Worm (Caenorhabditis elegans) whole organism, L3 larva: ENCODE measurements around the gene T04F3.1.

Source experiments
- R02D3.7 ChIP-seq: fragments of 150-350 bp; optimal IDR thresholded peaks from 2 replicates; lab custom pipeline; 2014; ENCODE audit warnings: missing biosample characterization, missing genetic modification characterization
- ZK546.5 ChIP-seq: sonication (generic microtip); optimal IDR thresholded peaks from 2 replicates; lab custom pipeline; 2017; ENCODE audit warnings: missing biosample characterization, missing genetic modification characterization
- aly-2 ChIP-seq: fragments of 150-350 bp; optimal IDR thresholded peaks from 2 replicates; lab custom pipeline; 2014; ENCODE audit warnings: missing biosample characterization, missing genetic modification characterization
- ama-1 ChIP-seq: fragments of 150-350 bp; optimal IDR thresholded peaks from 2 replicates; lab custom pipeline; 2018
- ceh-16 ChIP-seq: sonication (generic microtip); optimal IDR thresholded peaks from 2 replicates; lab custom pipeline; 2017; ENCODE audit warnings: missing biosample characterization, missing genetic modification characterization
- ceh-28 ChIP-seq: fragments of 150-350 bp; optimal IDR thresholded peaks from 2 replicates; lab custom pipeline; 2014; ENCODE audit warnings: missing biosample characterization, missing genetic modification reagents, missing genetic modification characterization
- ceh-82 ChIP-seq: fragments of 150-350 bp; optimal IDR thresholded peaks from 2 replicates; lab custom pipeline; 2014; ENCODE audit warnings: missing biosample characterization, missing genetic modification characterization
- daf-12 ChIP-seq: fragments of 150-350 bp; optimal IDR thresholded peaks from 2 replicates; lab custom pipeline; 2014; ENCODE audit warnings: missing biosample characterization, missing genetic modification reagents, missing genetic modification characterization
- egl-27 ChIP-seq: sonication (generic microtip); optimal IDR thresholded peaks from 4 replicates; lab custom pipeline; 2017; ENCODE audit warnings: missing biosample characterization, missing genetic modification reagents, missing genetic modification characterization
- egl-5 ChIP-seq: fragments of 150-350 bp; optimal IDR thresholded peaks from 2 replicates; lab custom pipeline; 2017; ENCODE audit warnings: missing biosample characterization, missing genetic modification reagents, missing genetic modification characterization, inconsistent platforms
- elt-1 ChIP-seq: fragments of 150-350 bp; optimal IDR thresholded peaks from 2 replicates; lab custom pipeline; 2014; ENCODE audit warnings: missing biosample characterization, missing genetic modification characterization
- fkh-10 ChIP-seq: sonication (generic microtip); optimal IDR thresholded peaks from 2 replicates; lab custom pipeline; 2017; ENCODE audit warnings: missing biosample characterization, missing genetic modification reagents, missing genetic modification characterization
- fkh-2 ChIP-seq: fragments of 150-350 bp; optimal IDR thresholded peaks from 2 replicates; lab custom pipeline; 2014; ENCODE audit warnings: missing biosample characterization, missing genetic modification reagents, missing genetic modification characterization
- hmg-11 ChIP-seq: sonication (generic microtip); optimal IDR thresholded peaks from 2 replicates; lab custom pipeline; 2016; ENCODE audit warnings: missing genetic modification characterization, missing compliant biosample characterization
- jun-1 ChIP-seq: fragments of 150-350 bp; optimal IDR thresholded peaks from 2 replicates; lab custom pipeline; 2014; ENCODE audit warnings: missing biosample characterization, missing genetic modification reagents, missing genetic modification characterization
- lin-15B ChIP-seq: fragments of 150-350 bp; optimal IDR thresholded peaks from 2 replicates; lab custom pipeline; 2014; ENCODE audit warnings: missing biosample characterization, missing genetic modification characterization
- lin-39 ChIP-seq: fragments of 150-350 bp; optimal IDR thresholded peaks from 2 replicates; lab custom pipeline; 2018; ENCODE audit warnings: missing biosample characterization, missing genetic modification reagents, missing genetic modification characterization
- mdl-1 ChIP-seq: fragments of 150-350 bp; optimal IDR thresholded peaks from 2 replicates; lab custom pipeline; 2014; ENCODE audit warnings: missing biosample characterization, missing genetic modification characterization
- nfya-1 ChIP-seq: sonication (generic microtip); optimal IDR thresholded peaks from 2 replicates; lab custom pipeline; 2017; ENCODE audit warnings: missing genetic modification characterization, mild to moderate bottlenecking, missing compliant biosample characterization, antibody characterized with exemption, moderate library complexity; ENCODE audit not compliant: insufficient read depth
- nhr-11 ChIP-seq: fragments of 150-350 bp; optimal IDR thresholded peaks from 2 replicates; lab custom pipeline; 2014; ENCODE audit warnings: missing biosample characterization, missing genetic modification characterization
- nhr-12 ChIP-seq: fragments of 150-350 bp; optimal IDR thresholded peaks from 2 replicates; lab custom pipeline; 2014; ENCODE audit warnings: missing biosample characterization, missing genetic modification characterization
- nhr-23 ChIP-seq: fragments of 150-350 bp; optimal IDR thresholded peaks from 2 replicates; lab custom pipeline; 2014; ENCODE audit warnings: missing biosample characterization, missing genetic modification reagents, missing genetic modification characterization
- nhr-237 ChIP-seq: fragments of 150-350 bp; optimal IDR thresholded peaks from 2 replicates; lab custom pipeline; 2014; ENCODE audit warnings: missing biosample characterization, missing genetic modification characterization
- nhr-43 ChIP-seq: sonication (generic microtip); optimal IDR thresholded peaks from 2 replicates; lab custom pipeline; 2016; ENCODE audit warnings: mild to moderate bottlenecking, missing genetic modification characterization, missing compliant biosample characterization; ENCODE audit not compliant: poor library complexity, severe bottlenecking
- nhr-76 ChIP-seq: fragments of 150-350 bp; sonication (generic microtip); optimal IDR thresholded peaks from 5 replicates; lab custom pipeline; 2014; ENCODE audit warnings: missing biosample characterization, missing genetic modification characterization
- nhr-77 ChIP-seq: fragments of 150-350 bp; optimal IDR thresholded peaks from 2 replicates; lab custom pipeline; 2014; ENCODE audit warnings: missing biosample characterization, missing genetic modification characterization
- pha-4 ChIP-seq: fragments of 150-350 bp; optimal IDR thresholded peaks from 2 replicates; lab custom pipeline; 2014; ENCODE audit warnings: missing biosample characterization, missing genetic modification reagents, missing genetic modification characterization
- pqm-1 ChIP-seq: fragments of 150-350 bp; optimal IDR thresholded peaks from 2 replicates; lab custom pipeline; 2017; ENCODE audit warnings: missing biosample characterization, missing genetic modification characterization, inconsistent platforms
- sea-2 ChIP-seq: fragments of 150-350 bp; sonication (generic microtip); optimal IDR thresholded peaks from 4 replicates; lab custom pipeline; 2014; ENCODE audit warnings: missing biosample characterization, missing genetic modification reagents, missing genetic modification characterization
- tbx-2 ChIP-seq: sonication (generic microtip); optimal IDR thresholded peaks from 2 replicates; lab custom pipeline; 2016; ENCODE audit warnings: mild to moderate bottlenecking, missing genetic modification characterization, missing compliant biosample characterization
- unc-39 ChIP-seq: sonication (generic microtip); optimal IDR thresholded peaks from 4 replicates; lab custom pipeline; 2017; ENCODE audit warnings: missing biosample characterization, missing genetic modification characterization
- unc-62 ChIP-seq: fragments of 150-350 bp; sonication (generic microtip); optimal IDR thresholded peaks from 4 replicates; lab custom pipeline; 2014; ENCODE audit warnings: missing biosample characterization, missing genetic modification reagents, missing genetic modification characterization
- zag-1 ChIP-seq: fragments of 150-350 bp; optimal IDR thresholded peaks from 2 replicates; lab custom pipeline; 2014; ENCODE audit warnings: missing biosample characterization, missing genetic modification characterization
- ztf-11 ChIP-seq: fragments of 150-350 bp; optimal IDR thresholded peaks from 2 replicates; lab custom pipeline; 2014; ENCODE audit warnings: missing biosample characterization, missing genetic modification characterization
- ztf-4 ChIP-seq: fragments of 150-350 bp; optimal IDR thresholded peaks from 2 replicates; lab custom pipeline; 2014; ENCODE audit warnings: missing biosample characterization, missing genetic modification characterization

T04F3.1 gene

DNA sequence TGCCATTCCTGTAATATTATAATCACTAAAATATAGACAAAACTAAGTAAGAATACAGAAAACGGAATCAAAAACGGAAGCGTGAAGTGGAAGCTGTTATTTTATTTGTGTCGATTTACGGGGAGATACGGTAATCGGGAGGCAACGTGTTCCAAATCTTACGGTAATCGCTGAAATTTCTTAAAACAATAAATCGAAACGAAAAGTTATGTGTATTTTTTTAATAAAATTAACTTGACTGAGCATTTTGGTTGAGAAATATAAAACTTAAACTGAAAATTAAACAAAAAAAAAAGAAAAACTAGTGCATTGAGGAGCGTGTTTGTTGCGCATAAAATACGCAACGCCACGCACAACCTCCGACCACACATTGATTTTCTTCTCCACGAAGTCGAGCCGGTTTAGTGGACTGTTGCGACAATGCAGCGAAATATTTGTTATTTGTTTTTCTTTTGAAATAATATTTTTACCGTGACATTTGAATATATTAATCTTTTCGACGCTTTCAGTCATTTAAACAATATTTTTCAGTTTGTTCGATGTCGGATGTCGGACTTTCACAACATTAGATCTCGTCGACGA, 24.6 kb downstream of the T04F3.1 start, which contains the start of the genes F55A11.1 and syx-5 (continued):
- TF ChIP-seq ceh-82 (tag; lab: Kevin White, UChicago) (peak; percentile 34), nfya-1 (tag; lab: Kevin White, UChicago) (peak; percentile 94), egl-27 (tag; lab: Kevin White, UChicago) (no peak), nhr-12 (tag; lab: Kevin White, UChicago) (no peak)

DNA sequence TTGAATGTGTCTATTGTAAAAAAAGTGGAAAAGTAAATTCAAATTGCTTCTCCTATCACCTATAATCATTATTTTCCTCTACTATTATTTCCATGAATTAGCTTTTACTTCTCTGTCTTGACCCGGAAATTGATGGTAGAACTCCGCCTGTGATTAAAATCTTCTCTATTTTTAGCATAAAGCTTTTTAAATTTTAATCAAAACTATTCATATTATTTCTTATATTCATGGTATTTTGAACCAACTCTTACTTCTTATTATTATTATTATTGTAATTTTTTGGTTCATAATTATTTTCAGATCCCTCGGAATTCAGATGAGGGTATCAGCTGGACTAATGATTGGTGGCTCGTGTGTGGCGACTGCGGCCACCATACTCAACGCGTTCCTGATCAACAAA, 27.2 kb downstream of the T04F3.1 start, which contains the start of gene sel-11:
sel-11 (plus strand) TSS at position 301 of the 400 bp plus-strand sequence.
- TF ChIP-seq pha-4 (no peak), unc-39 (no peak), nhr-77 (no peak), nhr-76 (tag; lab: Kevin White, UChicago) (no peak), fkh-2 (tag; lab: Kevin White, UChicago) (no peak), pqm-1 (no peak), elt-1 (tag; lab: Kevin White, UChicago) (no peak), unc-62 (GFP tag; lab: Kevin White, UChicago) (no peak), aly-2 (tag; lab: Kevin White, UChicago) (no peak)

DNA sequence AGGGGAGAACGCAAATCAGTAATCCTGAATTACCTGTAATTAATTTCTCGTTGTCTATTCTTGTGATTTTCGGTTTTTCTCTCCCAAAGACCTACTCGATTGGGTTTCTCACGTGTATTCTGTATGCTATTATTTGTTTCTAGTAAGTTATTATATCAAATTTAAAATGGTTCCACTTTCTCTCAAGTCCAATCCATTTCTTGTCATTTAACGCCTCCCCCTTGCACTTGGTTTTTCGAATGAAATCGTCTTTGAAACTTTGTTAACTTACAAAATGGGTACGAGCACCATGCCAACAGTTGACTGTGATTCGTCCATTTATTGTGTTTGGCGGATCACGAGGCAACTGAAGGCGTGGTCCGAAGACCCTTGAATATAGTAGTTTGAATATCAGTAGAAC, 29.8 kb downstream of the T04F3.1 start:
- TF ChIP-seq lin-39 (tag; lab: Kevin White, UChicago) (no peak), zag-1 (tag; lab: Kevin White, UChicago) (no peak), pha-4 (no peak), nhr-12 (tag; lab: Kevin White, UChicago) (no peak), egl-5 (tag; lab: Kevin White, UChicago) (no peak), nhr-43 (tag; lab: Kevin White, UChicago) (no peak), unc-39 (no peak), ZK546.5 (tag; lab: Kevin White, UChicago) (no peak), mdl-1 (tag; lab: Kevin White, UChicago) (no peak), ama-1 (lab: Kevin White, UChicago) (no peak), fkh-10 (GFP tag; lab: Kevin White, UChicago) (no peak), ztf-11 (tag; lab: Kevin White, UChicago) (no peak), hmg-11 (no peak)
- TF ChIP-seq, all 47 proteins: peak for 0

DNA sequence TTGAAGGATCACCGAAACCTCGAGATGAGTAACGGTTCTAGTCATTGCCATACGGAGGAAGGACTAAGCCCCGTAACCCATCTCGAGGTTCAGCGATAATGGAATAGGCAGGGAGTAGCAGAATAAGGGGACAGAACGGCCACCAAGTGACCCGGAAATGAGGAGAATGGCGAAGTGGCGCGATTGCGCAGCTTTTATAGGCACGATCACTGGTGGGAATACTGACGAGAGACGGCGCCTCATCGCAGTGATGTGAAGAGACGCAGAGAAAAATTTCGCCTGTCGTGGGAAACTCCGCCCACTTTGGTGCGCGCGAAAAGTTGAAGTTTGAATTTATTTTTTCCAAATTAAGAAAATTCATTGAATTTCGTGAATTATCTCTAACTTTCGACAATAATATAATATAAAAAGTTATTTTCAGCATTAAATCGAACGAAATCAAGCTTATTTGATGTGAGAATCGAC, 30.2 kb downstream of the T04F3.1 start, which contains the start of gene F55A11.4:
F55A11.4 (plus strand) TSS at position 415 of the 465 bp plus-strand sequence.
- no peak for TF ChIP-seq nhr-237 (tag; lab: Kevin White, UChicago)
- TF ChIP-seq lin-15B (tag; lab: Kevin White, UChicago) = no peak
- no peak for TF ChIP-seq R02D3.7 (tag; lab: Kevin White, UChicago)
- TF ChIP-seq sea-2 = no peak
- TF ChIP-seq ZK546.5 (tag; lab: Kevin White, UChicago) = no peak
- TF ChIP-seq ceh-28 = no peak
- no peak for TF ChIP-seq ztf-4 (tag; lab: Kevin White, UChicago)
- TF ChIP-seq unc-62 (GFP tag; lab: Kevin White, UChicago) = no peak
- no peak for TF ChIP-seq nhr-11 (tag; lab: Kevin White, UChicago)
- TF ChIP-seq ceh-16 (tag; lab: Kevin White, UChicago) = no peak
- no peak for TF ChIP-seq jun-1 (tag; lab: Kevin White, UChicago)
- TF ChIP-seq nhr-77 = no peak
- no peak for TF ChIP-seq daf-12 (tag; lab: Kevin White, UChicago)
- no peak for TF ChIP-seq mdl-1 (tag; lab: Kevin White, UChicago)
- no peak for TF ChIP-seq nhr-76 (tag; lab: Kevin White, UChicago)
- TF ChIP-seq fkh-10 (GFP tag; lab: Kevin White, UChicago) = no peak
- no peak for TF ChIP-seq lin-39 (tag; lab: Kevin White, UChicago)
- no peak for TF ChIP-seq tbx-2 (tag; lab: Kevin White, UChicago)
- TF ChIP-seq, all 47 proteins: peak for 0

DNA sequence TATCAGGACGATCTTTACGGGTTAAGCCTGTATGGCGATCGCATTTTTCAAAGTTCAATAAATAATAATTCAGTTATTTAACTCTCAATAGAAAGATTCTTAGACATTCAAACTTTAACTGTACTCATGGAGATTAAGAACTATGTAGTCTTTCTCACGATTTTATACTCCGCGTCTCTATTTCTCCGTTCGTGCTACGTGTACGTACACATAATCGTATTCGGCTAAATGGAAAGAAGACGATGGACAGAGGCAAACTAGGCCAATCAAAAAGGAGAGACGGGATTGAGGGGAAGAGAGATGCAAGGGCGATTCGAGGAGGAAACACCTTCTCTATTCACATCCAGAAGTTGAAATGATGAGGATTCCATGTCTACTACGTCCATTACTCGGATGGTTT, 33.6 kb downstream of the T04F3.1 start, which contains the start of gene bus-18:
bus-18 (plus strand) TSS at position 301 of the 400 bp plus-strand sequence.
- TF ChIP-seq lin-15B (tag; lab: Kevin White, UChicago) (no peak), pqm-1 (no peak), nhr-23 (tag; lab: Kevin White, UChicago) (peak; percentile 47), nhr-76 (tag; lab: Kevin White, UChicago) (no peak), zag-1 (tag; lab: Kevin White, UChicago) (no peak)
